Fruit fly (Drosophila melanogaster) whole organism: ENCODE measurements around the gene CG3457.

Experiments used
- psq ChIP-seq: fragments of >200 bp; optimal IDR thresholded peaks from 2 replicates; lab custom pipeline; 2017
- usp ChIP-seq: fragments of >200 bp; optimal IDR thresholded peaks from 2 replicates; lab custom pipeline; 2017; ENCODE audit warnings: missing biosample characterization, missing genetic modification characterization, mixed read lengths

dm6 chrX:2219246-2219645 lies 31.6 kb downstream of the CG3457 start:
- TF ChIP-seq psq (lab: Kevin White, UChicago): no peak
- TF ChIP-seq usp (GFP tag; lab: Kevin White, UChicago): no peak
